Fruit fly (Drosophila melanogaster) whole organism, wandering third instar larva: ENCODE results near the gene CG31898.

Experiments
- Abd-B ChIP-seq: fragments of >200 bp; optimal IDR thresholded peaks from 2 replicates; lab custom pipeline; 2017; ENCODE audit warnings: missing biosample characterization, missing genetic modification characterization
- CG32264 ChIP-seq: fragments of 200-800 bp; sonication (Bioruptor generic); optimal IDR thresholded peaks from 2 replicates; lab custom pipeline; 2016; ENCODE audit warnings: missing biosample characterization, missing genetic modification characterization
- CG9705 ChIP-seq: fragments of 200-800 bp; sonication (Bioruptor generic); optimal IDR thresholded peaks from 2 replicates; lab custom pipeline; 2018; ENCODE audit warnings: missing biosample characterization, mild to moderate bottlenecking, missing genetic modification characterization
- CrebA ChIP-seq: fragments of 200-800 bp; sonication (Bioruptor generic); optimal IDR thresholded peaks from 2 replicates; lab custom pipeline; 2016; ENCODE audit warnings: missing biosample characterization, mild to moderate bottlenecking, missing genetic modification characterization, borderline replicate concordance
- Dfd ChIP-seq: fragments of >200 bp; optimal IDR thresholded peaks from 2 replicates; lab custom pipeline; 2017; ENCODE audit warnings: missing biosample characterization, missing genetic modification characterization
- Dif ChIP-seq: fragments of 200-275, 200-300 bp; sonication (Bioruptor generic); optimal IDR thresholded peaks from 2 replicates; lab custom pipeline; 2018; ENCODE audit warnings: missing biosample characterization, missing genetic modification characterization; ENCODE audit not compliant: partially characterized antibody
- GATAd ChIP-seq: sonication (Bioruptor generic); optimal IDR thresholded peaks from 2 replicates; lab custom pipeline; 2016; ENCODE audit warnings: missing biosample characterization, missing genetic modification characterization
- HLH106 ChIP-seq: fragments of 200-800 bp; optimal IDR thresholded peaks from 3 replicates; lab custom pipeline; 2019; ENCODE audit warnings: missing biosample characterization, mild to moderate bottlenecking, missing genetic modification characterization, moderate library complexity
- Hnf4 ChIP-seq: fragments of 200-800 bp; sonication (Bioruptor generic); optimal IDR thresholded peaks from 2 replicates; lab custom pipeline; 2016; ENCODE audit warnings: missing biosample characterization, mild to moderate bottlenecking, missing genetic modification characterization
- Hr78 ChIP-seq: fragments of >200 bp; optimal IDR thresholded peaks from 2 replicates; lab custom pipeline; 2017; ENCODE audit warnings: missing biosample characterization, missing genetic modification characterization
- Hr83 ChIP-seq: fragments of 200-300 bp; sonication (Bioruptor generic); optimal IDR thresholded peaks from 2 replicates; lab custom pipeline; 2016; ENCODE audit warnings: missing biosample characterization, mild to moderate bottlenecking, missing genetic modification characterization, moderate library complexity; ENCODE audit not compliant: poor library complexity, severe bottlenecking
- Jra ChIP-seq: sonication (Bioruptor generic); optimal IDR thresholded peaks from 2 replicates; lab custom pipeline; 2016; ENCODE audit warnings: missing biosample characterization, missing genetic modification characterization
- N ChIP-seq: fragments of >200 bp; optimal IDR thresholded peaks from 2 replicates; lab custom pipeline; 2018; ENCODE audit warnings: missing biosample characterization, missing external identifiers, missing genetic modification characterization
- OdsH ChIP-seq: fragments of 200-800 bp; sonication (Bioruptor generic); optimal IDR thresholded peaks from 2 replicates; lab custom pipeline; 2016; ENCODE audit warnings: missing biosample characterization, mild to moderate bottlenecking, missing genetic modification characterization
- Rel ChIP-seq, 2 experiments: fragments of 200-800 bp; sonication (Bioruptor generic) in 1 of 2; optimal IDR thresholded peaks; 2 replicates in 1 of 2; 3 replicates in 1 of 2; lab custom pipeline; 2016 to 2019; ENCODE audit warnings: mild to moderate bottlenecking in 2 of 2, missing biosample characterization in 2 of 2, missing genetic modification characterization in 2 of 2, moderate library complexity in 1 of 2
- Sp1 ChIP-seq: fragments of 200-800 bp; sonication (Bioruptor generic); optimal IDR thresholded peaks from 3 replicates; lab custom pipeline; 2019; ENCODE audit warnings: missing biosample characterization, mild to moderate bottlenecking, missing genetic modification characterization, moderate library complexity
- Vsx2 ChIP-seq: fragments of 200-300, 225-300 bp; sonication (Bioruptor generic); optimal IDR thresholded peaks from 2 replicates; lab custom pipeline; 2018; ENCODE audit warnings: missing biosample characterization, missing genetic modification characterization; ENCODE audit not compliant: partially characterized antibody
- brk ChIP-seq: fragments of 200-800 bp; sonication (Bioruptor generic); optimal IDR thresholded peaks from 2 replicates; lab custom pipeline; 2016; ENCODE audit warnings: missing biosample characterization, mild to moderate bottlenecking, missing genetic modification characterization
- dl ChIP-seq, 2 experiments: fragments of 175-275, 200-275 bp in 1 of 2; fragments of 200-275 bp in 1 of 2; sonication (Bioruptor generic); optimal IDR thresholded peaks; lab custom pipeline; 2018; ENCODE audit warnings: mild to moderate bottlenecking in 2 of 2, missing biosample characterization in 2 of 2, missing genetic modification characterization in 2 of 2, moderate library complexity in 2 of 2; ENCODE audit not compliant: partially characterized antibody in 2 of 2, insufficient read depth in 1 of 2
- dmrt93B ChIP-seq: fragments of 200-800 bp; sonication (Bioruptor generic); optimal IDR thresholded peaks from 2 replicates; lab custom pipeline; 2018; ENCODE audit warnings: missing biosample characterization, mild to moderate bottlenecking, missing genetic modification characterization
- dsf ChIP-seq: sonication (Bioruptor generic); optimal IDR thresholded peaks from 2 replicates; lab custom pipeline; 2016; ENCODE audit warnings: missing biosample characterization, missing genetic modification characterization, borderline replicate concordance
- ey ChIP-seq: fragments of 200-800 bp; sonication (Bioruptor generic); optimal IDR thresholded peaks from 2 replicates; lab custom pipeline; 2016; ENCODE audit warnings: missing biosample characterization, missing genetic modification characterization
- foxo ChIP-seq, 2 experiments: fragments of 200-800 bp; sonication (Bioruptor generic); optimal IDR thresholded peaks; 2 replicates in 1 of 2; 3 replicates in 1 of 2; lab custom pipeline; 2016 to 2017; ENCODE audit warnings: missing biosample characterization in 2 of 2, missing genetic modification characterization in 2 of 2
- h ChIP-seq: fragments of 200-800 bp; sonication (Bioruptor generic); optimal IDR thresholded peaks from 3 replicates; lab custom pipeline; 2016; ENCODE audit warnings: missing biosample characterization, mild to moderate bottlenecking, missing genetic modification characterization
- jim ChIP-seq: fragments of 175-275, 200-325 bp; sonication (Bioruptor generic); optimal IDR thresholded peaks from 2 replicates; lab custom pipeline; 2016; ENCODE audit warnings: missing biosample characterization, mild to moderate bottlenecking, missing genetic modification characterization
- pan ChIP-seq: fragments of >200 bp; optimal IDR thresholded peaks from 2 replicates; lab custom pipeline; 2017
- rgr ChIP-seq: fragments of 200-800 bp; sonication (Bioruptor generic); optimal IDR thresholded peaks from 3 replicates; lab custom pipeline; 2016; ENCODE audit warnings: missing biosample characterization, mild to moderate bottlenecking, missing genetic modification characterization
- sage ChIP-seq: fragments of 200-800 bp; sonication (Bioruptor generic); optimal IDR thresholded peaks from 2 replicates; lab custom pipeline; 2016; ENCODE audit warnings: missing biosample characterization, mild to moderate bottlenecking, missing genetic modification characterization
- sv ChIP-seq: fragments of 200-800 bp; sonication (Bioruptor generic); optimal IDR thresholded peaks from 3 replicates; lab custom pipeline; 2016; ENCODE audit warnings: missing biosample characterization, missing genetic modification characterization
- tai ChIP-seq: sonication (Bioruptor generic); optimal IDR thresholded peaks from 2 replicates; lab custom pipeline; 2016; ENCODE audit warnings: missing biosample characterization, missing genetic modification characterization
- usp ChIP-seq: fragments of >200 bp; optimal IDR thresholded peaks from 2 replicates; lab custom pipeline; 2017; ENCODE audit warnings: missing biosample characterization, missing genetic modification characterization
- woc ChIP-seq: sonication (Bioruptor generic); optimal IDR thresholded peaks from 2 replicates; lab custom pipeline; 2016; ENCODE audit warnings: missing biosample characterization, mild to moderate bottlenecking, missing genetic modification characterization

CG31898 gene

DNA sequence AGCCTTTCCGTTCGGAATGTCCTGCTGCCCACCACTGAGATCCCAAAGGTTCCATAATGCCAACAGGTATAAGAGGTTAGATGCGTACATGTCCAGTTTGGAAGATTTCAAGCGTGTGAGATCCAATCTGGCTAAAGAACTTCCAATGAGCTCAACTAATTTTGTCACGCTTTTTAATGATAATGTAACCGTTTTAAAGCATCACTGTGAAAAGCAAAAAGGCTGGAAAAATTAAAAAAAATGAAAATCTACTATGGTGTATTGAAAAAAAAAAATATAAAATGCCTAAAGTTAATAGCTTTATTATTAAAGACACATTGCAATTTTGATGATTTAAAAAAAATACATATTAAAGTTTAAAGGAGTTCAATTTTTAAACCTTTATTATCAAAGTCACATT is 7.1 kb upstream of the CG31898 start, which contains the start of gene Acp29AB:
Gene Acp29AB (minus strand): TSS at position 101 of the 400 bp plus-strand sequence.
- no peak for TF ChIP-seq rgr (GFP tag; lab: Kevin White, UChicago)
- no peak for TF ChIP-seq Sp1 (GFP tag; lab: Kevin White, UChicago)
- no peak for TF ChIP-seq HLH106 (tag; lab: Kevin White, UChicago)
- no peak for TF ChIP-seq Hnf4
- no peak for TF ChIP-seq Hr83
- no peak for TF ChIP-seq N (GFP tag; lab: Kevin White, UChicago)
- no peak for TF ChIP-seq tai (GFP tag; lab: Kevin White, UChicago)
- TF ChIP-seq woc (GFP tag; lab: Kevin White, UChicago) = no peak
- no peak for TF ChIP-seq CG9705 (GFP tag; lab: Kevin White, UChicago)
- TF ChIP-seq usp (GFP tag; lab: Kevin White, UChicago) = no peak
- TF ChIP-seq sv (GFP tag; lab: Kevin White, UChicago) = no peak
- no peak for TF ChIP-seq Abd-B (GFP tag; lab: Kevin White, UChicago)
- TF ChIP-seq Dfd (GFP tag; lab: Kevin White, UChicago) = no peak
- no peak for TF ChIP-seq dsf (GFP tag; lab: Kevin White, UChicago)
- no peak for TF ChIP-seq sage (GFP tag; lab: Kevin White, UChicago)
- TF ChIP-seq foxo (GFP tag; optimal IDR thresholded peaks at IDR 0.05; lab: Kevin White, UChicago) = no peak
- TF ChIP-seq CrebA (GFP tag; lab: Kevin White, UChicago) = no peak
- no peak for TF ChIP-seq Vsx2 (GFP tag; lab: Kevin White, UChicago)
- no peak for TF ChIP-seq h (GFP tag; lab: Kevin White, UChicago)
- no peak for TF ChIP-seq GATAd (GFP tag; lab: Kevin White, UChicago)

- no peak for TF ChIP-seq brk
- no peak for TF ChIP-seq dl (GFP tag; optimal IDR thresholded peaks at IDR 0.05; lab: Kevin White, UChicago; ENCODE audit: insufficient read depth in 1 of 2, partially characterized antibody in 2 of 2)
- no peak for TF ChIP-seq OdsH (GFP tag; lab: Kevin White, UChicago)
- TF ChIP-seq Dfd (GFP tag; lab: Kevin White, UChicago) = no peak
- TF ChIP-seq CrebA (GFP tag; lab: Kevin White, UChicago) = no peak
- TF ChIP-seq jim (GFP tag; lab: Kevin White, UChicago) = no peak
- no peak for TF ChIP-seq Vsx2 (GFP tag; lab: Kevin White, UChicago)
- no peak for TF ChIP-seq Sp1 (GFP tag; lab: Kevin White, UChicago)
- TF ChIP-seq Hr83 = no peak
- TF ChIP-seq Rel (GFP tag; optimal IDR thresholded peaks at IDR 0.05; lab: Kevin White, UChicago) = no peak
- TF ChIP-seq Rel (tag; optimal IDR thresholded peaks at IDR 0.05; lab: Kevin White, UChicago) = no peak
These were observed 6.0 kb upstream of the CG31898 start, which contains the start of gene lectin-29Ca for dm6 chr2L:8394180-8394579. Gene lectin-29Ca (minus strand): TSS chr2L:8394280.

DNA sequence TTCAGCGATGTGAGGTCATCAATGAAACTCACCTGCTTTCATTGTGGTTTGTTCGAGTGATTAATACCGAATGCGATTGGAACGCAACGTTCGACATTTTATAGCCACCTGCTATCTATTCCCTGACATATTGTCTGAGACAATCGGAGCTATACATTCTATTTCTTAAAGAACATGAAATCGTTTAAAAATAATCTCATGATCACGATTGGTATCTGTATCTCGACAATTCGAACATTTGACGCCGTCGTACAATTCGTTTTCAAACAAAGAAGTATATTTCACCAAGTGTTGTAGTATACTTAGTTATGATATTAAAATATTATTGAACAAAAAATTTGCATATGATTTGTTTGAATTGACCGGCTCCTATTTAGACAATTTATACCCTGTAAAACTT is 5.4 kb upstream of the CG31898 start, which contains the start of gene Peritrophin-15b:
Gene Peritrophin-15b (minus strand): TSS at position 101 of the 400 bp plus-strand sequence.
- no peak for TF ChIP-seq woc (GFP tag; lab: Kevin White, UChicago)
- no peak for TF ChIP-seq h (GFP tag; lab: Kevin White, UChicago)
- TF ChIP-seq GATAd (GFP tag; lab: Kevin White, UChicago) = no peak
- TF ChIP-seq Dif (GFP tag; lab: Kevin White, UChicago) = no peak
- TF ChIP-seq Hr78 = no peak
- no peak for TF ChIP-seq Rel (GFP tag; optimal IDR thresholded peaks at IDR 0.05; lab: Kevin White, UChicago)
- TF ChIP-seq Rel (tag; optimal IDR thresholded peaks at IDR 0.05; lab: Kevin White, UChicago) = no peak
- no peak for TF ChIP-seq CG32264 (GFP tag; lab: Kevin White, UChicago)
- no peak for TF ChIP-seq pan (lab: Kevin White, UChicago)
- TF ChIP-seq rgr (GFP tag; lab: Kevin White, UChicago) = no peak
- TF ChIP-seq Vsx2 (GFP tag; lab: Kevin White, UChicago) = no peak
- no peak for TF ChIP-seq CrebA (GFP tag; lab: Kevin White, UChicago)
- no peak for TF ChIP-seq ey (GFP tag; lab: Kevin White, UChicago)
- no peak for TF ChIP-seq jim (GFP tag; lab: Kevin White, UChicago)
- TF ChIP-seq tai (GFP tag; lab: Kevin White, UChicago) = no peak
- TF ChIP-seq dsf (GFP tag; lab: Kevin White, UChicago) = no peak
- TF ChIP-seq Jra = no peak
- TF ChIP-seq dmrt93B (GFP tag; lab: Kevin White, UChicago) = no peak
- TF ChIP-seq sage (GFP tag; lab: Kevin White, UChicago) = no peak
- TF ChIP-seq Hr83 = no peak
- TF ChIP-seq, all 38 proteins: peak for 0
